Worm (Caenorhabditis elegans) whole organism, L4/young adult: ENCODE results near the gene srw-120.
"Not testable (repeated sequence)": the region's sequence is repeated elsewhere in the genome, so short reads cannot be mapped to it uniquely, and the experiment has no call there.

Experiments
- W03F9.2 ChIP-seq: fragments of 150-350 bp; optimal IDR thresholded peaks from 2 replicates; lab custom pipeline; 2014; ENCODE audit warnings: missing biosample characterization, missing genetic modification characterization
- dao-5 ChIP-seq: sonication (generic microtip); optimal IDR thresholded peaks from 2 replicates; lab custom pipeline; 2016; ENCODE audit warnings: missing genotype, missing genetic modification characterization, moderate library complexity, missing compliant biosample characterization
- him-1 ChIP-seq: sonication (generic microtip); optimal IDR thresholded peaks from 2 replicates; lab custom pipeline; 2016; ENCODE audit warnings: missing genotype, missing genetic modification reagents, missing genetic modification characterization, missing compliant biosample characterization

Gene srw-120

DNA sequence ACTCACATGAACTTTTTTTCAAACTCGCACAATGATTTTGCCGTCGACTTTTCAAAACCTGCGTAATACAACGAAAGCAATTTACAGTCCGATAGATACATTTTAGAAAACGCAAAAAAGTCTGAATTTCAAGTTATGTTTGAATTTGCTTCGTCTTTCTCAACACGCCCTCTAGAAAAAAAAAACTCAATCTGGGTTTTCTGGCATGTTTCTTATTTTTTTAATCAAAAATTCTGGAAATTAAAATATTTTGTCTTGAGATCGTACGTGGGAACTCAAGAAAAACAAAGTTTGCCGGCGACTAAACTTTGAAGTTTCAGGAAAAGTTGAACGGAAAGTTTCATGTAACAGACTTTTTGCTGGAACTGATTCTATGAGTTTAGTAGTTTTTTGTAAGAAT lies 2.2 kb downstream of the srw-120 start, which contains the start of gene srw-115:
srw-115 (minus strand) TSS at position 101 of the 400 bp plus-strand sequence.
- TF ChIP-seq him-1 = no peak
- TF ChIP-seq W03F9.2 (tag; lab: Kevin White, UChicago) = no peak
- no peak for TF ChIP-seq dao-5 (tag; lab: Kevin White, UChicago)

DNA sequence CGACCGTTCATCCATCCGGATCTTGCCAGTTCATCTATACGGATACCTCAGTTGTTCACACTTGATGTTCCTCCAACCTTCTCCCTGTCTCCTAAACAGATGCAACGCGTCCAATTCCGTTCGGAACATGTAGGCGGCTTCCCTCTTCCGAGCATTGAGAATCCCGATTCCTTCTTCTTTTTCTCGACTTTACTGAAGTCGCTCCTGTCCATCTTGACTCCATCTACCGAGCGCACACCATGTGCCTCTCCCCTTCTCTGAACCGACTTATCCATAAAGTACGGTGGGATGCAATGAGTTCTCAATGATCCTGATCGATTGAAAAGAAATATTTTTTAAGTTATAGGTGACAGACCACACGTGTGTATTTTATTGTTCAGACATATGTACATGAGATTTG lies 3.9 kb downstream of the srw-120 start:
- no peak for TF ChIP-seq dao-5 (tag; lab: Kevin White, UChicago)
- no peak for TF ChIP-seq W03F9.2 (tag; lab: Kevin White, UChicago)
- no peak for TF ChIP-seq him-1

DNA sequence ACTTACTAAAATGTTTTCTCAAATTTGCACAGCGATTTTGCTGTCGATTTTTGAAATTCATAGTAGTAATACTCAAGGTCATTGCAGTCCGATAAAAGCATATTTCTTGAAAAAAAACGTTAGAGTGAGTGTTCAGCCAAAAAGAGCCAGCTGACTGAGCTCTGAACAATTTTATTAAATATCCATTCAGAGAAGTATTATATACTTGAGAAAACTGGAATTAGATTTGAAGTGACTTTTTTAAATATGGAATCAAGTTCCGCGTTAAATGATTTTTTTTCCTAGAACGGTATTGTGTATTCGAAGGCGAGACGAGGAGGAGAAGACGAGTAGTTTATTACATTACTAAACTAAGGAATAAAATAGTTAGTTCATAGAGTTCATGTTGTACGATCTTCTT lies 4.5 kb downstream of the srw-120 start, which contains the start of gene srw-121:
srw-121 (minus strand) TSS at position 101 of the 400 bp plus-strand sequence.
- no peak for TF ChIP-seq dao-5 (tag; lab: Kevin White, UChicago)

DNA sequence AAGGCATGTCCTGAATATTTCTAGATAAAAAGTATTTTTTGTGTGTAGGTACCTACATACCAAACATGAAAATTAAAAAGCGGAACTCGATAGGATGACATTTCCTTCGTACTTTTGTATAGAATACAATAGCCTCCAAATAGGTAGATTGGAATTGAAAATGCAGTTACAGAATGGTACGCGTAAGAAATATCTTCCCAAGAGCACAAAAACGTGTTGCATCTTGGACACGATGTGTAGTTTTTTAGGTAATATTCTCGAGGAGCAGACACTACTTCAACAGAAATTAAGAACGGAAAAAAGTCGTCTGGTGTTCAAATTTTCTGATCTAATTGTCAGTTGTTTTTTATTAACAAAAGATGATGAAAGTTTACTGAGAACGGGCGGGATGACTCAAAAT lies 8.6 kb downstream of the srw-120 start, which contains the start of gene srh-85:
srh-85 (minus strand) TSS at position 101 of the 400 bp plus-strand sequence.
- no peak for TF ChIP-seq dao-5 (tag; lab: Kevin White, UChicago)
- TF ChIP-seq him-1 = no peak
- TF ChIP-seq W03F9.2 (tag; lab: Kevin White, UChicago) = no peak

DNA sequence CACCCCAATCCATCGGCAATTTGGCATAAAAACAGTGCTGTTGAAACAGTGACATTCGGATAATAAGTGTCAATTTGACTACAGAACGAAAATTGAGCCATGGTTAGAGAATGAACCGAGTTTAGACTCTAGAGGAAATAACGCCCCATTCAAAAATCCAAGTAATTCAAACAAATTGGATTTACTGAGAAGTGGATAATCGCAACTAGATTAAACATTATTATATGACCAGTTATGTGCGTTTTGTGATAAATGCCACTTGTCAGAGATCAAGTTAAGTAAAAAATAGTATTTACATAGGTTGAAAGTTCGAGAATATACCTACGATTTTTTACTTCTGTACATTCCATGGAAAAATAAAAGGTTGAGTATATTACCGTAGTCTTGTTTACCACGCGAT lies 10.7 kb downstream of the srw-120 start, which contains the start of gene srw-139:
srw-139 (minus strand) TSS at position 101 of the 400 bp plus-strand sequence.
- TF ChIP-seq him-1 = no peak
- TF ChIP-seq dao-5 (tag; lab: Kevin White, UChicago) = no peak
- TF ChIP-seq W03F9.2 (tag; lab: Kevin White, UChicago) = no peak

DNA sequence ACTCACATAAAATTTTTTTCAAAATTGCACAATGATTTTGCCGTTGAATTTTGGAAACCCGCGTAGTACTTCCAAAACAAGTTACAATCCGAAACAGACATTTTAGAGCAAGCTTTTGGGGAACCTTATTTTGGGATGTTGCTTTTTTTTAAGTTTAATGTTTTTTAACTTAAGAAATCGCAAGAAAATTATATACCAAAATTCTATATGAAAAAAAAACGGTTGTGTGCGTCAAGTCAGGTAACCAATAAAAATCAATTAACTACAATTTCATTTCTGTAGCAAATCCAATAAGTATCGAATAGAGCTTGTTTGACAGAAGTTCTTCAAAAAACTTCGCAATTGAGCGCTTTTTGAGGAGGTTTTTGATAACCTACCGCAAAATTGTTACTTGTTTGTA lies 12.7 kb downstream of the srw-120 start, which contains the start of gene srw-117:
srw-117 (minus strand) TSS at position 101 of the 400 bp plus-strand sequence.
- TF ChIP-seq W03F9.2 (tag; lab: Kevin White, UChicago) (no peak), him-1 (no peak), dao-5 (tag; lab: Kevin White, UChicago) (no peak)

DNA sequence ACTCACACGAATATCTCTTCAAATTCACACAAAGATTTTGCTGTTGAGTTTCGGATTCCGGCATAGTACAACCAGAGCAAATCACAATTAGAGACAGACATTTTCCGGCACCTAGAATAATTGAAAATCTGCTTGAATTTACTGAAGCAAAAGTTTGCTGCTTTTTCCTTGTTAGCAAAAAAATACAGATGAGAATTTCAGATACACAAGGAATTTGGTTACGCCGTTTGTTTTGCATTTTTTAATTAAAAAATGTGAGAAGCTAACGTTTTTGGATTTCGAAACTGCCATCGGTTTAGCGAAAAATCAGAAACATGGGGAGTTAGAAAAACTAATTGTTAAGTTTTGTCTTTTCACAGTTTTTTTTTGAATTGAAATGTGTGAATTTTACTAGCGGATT lies 16.0 kb downstream of the srw-120 start, which contains the start of gene srw-118:
srw-118 (minus strand) TSS at position 101 of the 400 bp plus-strand sequence.
- TF ChIP-seq W03F9.2 (tag; lab: Kevin White, UChicago) (no peak), him-1 (no peak), dao-5 (tag; lab: Kevin White, UChicago) (no peak)

DNA sequence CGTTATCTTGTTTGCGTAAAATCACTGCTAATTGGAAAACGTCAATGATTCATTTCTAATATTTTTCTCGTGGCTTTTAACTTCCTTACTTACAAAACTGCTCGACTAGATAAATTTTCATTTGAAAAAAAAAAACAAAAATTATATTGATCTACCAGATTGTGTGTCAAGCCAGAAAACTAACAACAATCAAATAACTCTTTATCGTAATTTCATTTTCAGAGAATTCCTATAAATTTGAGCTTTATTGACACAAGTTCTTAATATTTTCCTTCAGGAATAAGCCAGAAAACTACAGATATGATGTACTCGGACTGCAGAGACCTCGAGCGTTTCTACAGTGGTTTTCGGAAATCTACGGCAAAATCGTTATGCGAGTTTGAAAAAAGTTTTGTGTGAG lies 19.7 kb downstream of the srw-120 start, which contains the start of gene srw-124:
srw-124 (plus strand) TSS at position 301 of the 400 bp plus-strand sequence.
- TF ChIP-seq W03F9.2 (tag; lab: Kevin White, UChicago) = no peak
- no peak for TF ChIP-seq dao-5 (tag; lab: Kevin White, UChicago)
- no peak for TF ChIP-seq him-1

DNA sequence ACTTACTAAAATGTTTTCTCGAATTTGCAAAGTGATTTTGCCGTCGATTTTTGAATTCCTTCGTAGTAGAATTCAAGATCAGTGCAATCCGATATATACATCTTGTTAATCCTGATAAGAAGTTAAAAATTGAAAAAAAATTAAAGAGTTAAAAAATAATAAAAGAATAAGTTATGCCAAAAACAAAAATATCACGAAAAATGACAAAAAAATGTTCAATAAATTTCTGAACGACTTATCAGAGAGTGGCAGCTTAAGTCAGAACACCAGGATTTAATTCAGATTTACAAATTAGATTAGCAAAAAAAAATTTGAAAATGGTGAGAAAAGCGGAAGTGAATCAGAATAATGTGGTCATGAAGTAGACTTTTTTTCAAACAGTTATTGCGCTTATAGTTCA lies 20.7 kb downstream of the srw-120 start, which contains the start of gene srw-123:
srw-123 (minus strand) TSS at position 101 of the 400 bp plus-strand sequence.
- not testable (repeated sequence) for TF ChIP-seq dao-5 (tag; lab: Kevin White, UChicago); him-1; W03F9.2 (tag; lab: Kevin White, UChicago)

DNA sequence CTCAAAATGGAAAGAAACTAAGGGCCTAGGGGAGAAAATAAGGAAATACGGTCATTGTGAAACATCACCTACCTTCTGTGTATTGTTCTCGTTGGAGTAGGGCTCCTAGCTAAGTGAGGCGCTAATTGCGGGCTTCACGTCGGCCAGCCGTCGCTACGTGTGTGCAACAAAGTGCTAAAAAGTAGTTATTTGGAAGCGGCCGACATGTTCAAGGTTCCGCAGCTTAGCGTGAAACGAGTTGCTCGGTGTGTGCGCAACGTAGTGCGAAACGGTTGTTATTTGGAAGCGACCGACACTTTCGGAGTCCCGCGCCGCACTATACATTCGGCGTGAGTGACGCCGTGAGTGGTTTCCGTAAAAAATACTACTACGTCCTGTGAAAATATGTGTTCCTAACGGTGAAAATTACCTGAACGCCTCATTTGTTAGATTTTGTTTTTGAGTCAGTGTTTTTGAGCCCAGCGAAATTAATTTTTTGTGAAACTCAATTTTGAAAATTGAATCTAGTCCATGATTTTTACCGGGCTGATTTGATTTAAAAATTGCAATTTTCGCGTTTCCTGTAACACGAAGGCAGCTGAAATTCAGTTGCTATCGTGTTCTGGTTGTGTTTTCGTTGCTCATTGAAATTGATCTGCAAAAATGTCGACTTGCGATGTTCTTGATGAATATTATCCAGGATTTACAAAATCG lies 24.6 kb downstream of the srw-120 start, which contains the start of gene srw-129:
srw-129 (plus strand) TSS at position 643 of the 693 bp plus-strand sequence.
- TF ChIP-seq W03F9.2 (tag; lab: Kevin White, UChicago) (no peak), dao-5 (tag; lab: Kevin White, UChicago) (no peak), him-1 (no peak)

DNA sequence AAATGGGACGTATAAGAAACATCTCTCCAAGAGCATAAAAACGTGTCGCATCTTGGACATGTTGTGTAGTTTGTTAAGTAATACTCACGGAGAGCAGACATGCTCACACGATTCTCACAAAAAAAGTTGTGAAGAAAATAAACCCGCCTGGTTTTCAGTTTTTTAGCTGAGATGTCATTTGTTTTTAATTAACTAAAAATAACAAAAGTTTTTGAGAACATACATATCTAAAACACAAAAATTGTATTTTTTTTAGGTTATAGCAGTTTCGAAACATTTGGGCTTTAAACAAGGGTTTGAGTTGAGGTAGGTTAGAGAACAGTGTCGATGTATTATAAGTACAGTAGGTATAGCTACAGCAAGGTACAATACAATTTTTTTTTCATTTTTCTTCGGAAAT lies 31.2 kb downstream of the srw-120 start, which contains the start of gene srh-88:
srh-88 (minus strand) TSS at position 101 of the 400 bp plus-strand sequence.
- TF ChIP-seq dao-5 (tag; lab: Kevin White, UChicago) = no peak
- TF ChIP-seq W03F9.2 (tag; lab: Kevin White, UChicago) = no peak
- TF ChIP-seq him-1 = no peak

DNA sequence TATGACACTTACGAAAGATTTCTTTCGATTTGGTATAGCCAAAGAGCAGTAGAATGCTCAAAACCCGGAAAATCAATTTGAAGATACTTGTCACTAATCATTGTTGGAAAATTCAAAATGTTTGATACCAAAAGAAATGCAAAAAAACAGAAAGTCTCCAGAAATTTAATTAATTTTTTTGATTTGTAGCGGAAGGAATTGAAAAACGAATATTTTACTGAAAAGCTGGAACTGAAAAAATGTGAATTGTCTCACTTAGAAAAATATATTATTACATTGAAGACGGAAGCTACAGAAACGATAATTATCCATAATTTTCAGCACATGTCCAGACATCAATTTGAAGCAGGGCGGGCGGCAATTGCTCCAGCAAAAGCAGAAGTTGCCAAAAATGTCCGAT lies 33.0 kb downstream of the srw-120 start, which contains the start of gene srw-138:
srw-138 (minus strand) TSS at position 101 of the 400 bp plus-strand sequence.
- TF ChIP-seq him-1 (no peak), dao-5 (tag; lab: Kevin White, UChicago) (no peak), W03F9.2 (tag; lab: Kevin White, UChicago) (no peak)

DNA sequence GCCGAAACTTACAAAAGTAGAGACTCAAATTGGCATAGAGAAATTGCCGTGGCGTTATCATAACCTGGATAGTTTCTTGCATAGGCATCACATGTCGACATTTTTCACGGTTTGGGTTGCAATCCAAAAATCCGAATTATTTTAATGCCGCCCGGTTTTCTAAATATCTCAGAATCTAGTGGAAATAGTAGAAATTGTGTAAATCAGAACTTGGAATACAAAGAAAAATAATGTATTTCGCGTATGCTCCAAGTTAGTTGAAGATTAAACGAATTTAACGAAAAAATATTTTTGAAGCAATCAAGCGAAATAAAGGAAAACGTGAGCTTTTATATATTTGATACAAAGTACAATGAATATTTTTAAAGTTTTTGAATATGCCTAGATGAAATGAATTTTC lies 35.1 kb downstream of the srw-120 start, which contains the start of gene srw-144:
srw-144 (minus strand) TSS at position 101 of the 400 bp plus-strand sequence.
- TF ChIP-seq dao-5 (tag; lab: Kevin White, UChicago) = no peak
- no peak for TF ChIP-seq him-1
- TF ChIP-seq W03F9.2 (tag; lab: Kevin White, UChicago) = no peak

DNA sequence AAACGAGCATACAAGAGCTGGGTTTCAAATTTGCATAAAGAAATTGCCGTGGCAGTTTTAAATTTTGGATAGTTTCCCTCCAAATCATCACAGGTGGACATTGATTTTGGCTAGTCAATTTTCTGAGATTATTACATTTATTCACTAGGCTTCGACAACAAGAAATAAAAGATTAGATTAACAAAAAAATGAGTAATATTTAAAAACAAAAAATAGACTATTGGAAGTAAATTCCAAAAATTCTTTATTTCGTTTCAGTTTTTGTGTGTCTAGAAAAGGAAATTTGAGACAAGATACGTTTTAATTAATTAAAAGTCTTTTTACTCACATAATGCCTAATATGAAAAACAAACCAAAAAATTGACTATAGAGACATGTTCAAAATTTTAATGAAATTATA lies 37.8 kb downstream of the srw-120 start, which contains the start of gene srw-142:
srw-142 (minus strand) TSS at position 101 of the 400 bp plus-strand sequence.
- TF ChIP-seq W03F9.2 (tag; lab: Kevin White, UChicago) = no peak
- TF ChIP-seq dao-5 (tag; lab: Kevin White, UChicago) = no peak
- TF ChIP-seq him-1 = no peak
